Worm (Caenorhabditis elegans): ENCODE results near the gene stg-2.

- TF ChIP-seq lin-11 (tag; optimal IDR thresholded peaks at IDR 0.05) (no peak), pha-4 (tag; optimal IDR thresholded peaks at IDR 0.05) (no peak), unc-86 (tag; optimal IDR thresholded peaks at IDR 0.05) (no peak), fkh-6 (tag; optimal IDR thresholded peaks at IDR 0.05) (no peak), tbx-2 (tag; optimal IDR thresholded peaks at IDR 0.05) (no peak)
Measured at ce11 chrX:8597647-8598046, 46.1 kb downstream of the stg-2 start, which contains the start of gene F18E9.7.
